Worm (Caenorhabditis elegans) whole organism, late embryonic: Measurements from ENCODE around the gene col-159.

Experiments
- F13H6.1 ChIP-seq: sonication (generic microtip); optimal IDR thresholded peaks from 2 replicates; lab custom pipeline; 2016; ENCODE audit warnings: missing genetic modification characterization, missing compliant biosample characterization
- K09A11.1 ChIP-seq: sonication (generic microtip); optimal IDR thresholded peaks from 2 replicates; lab custom pipeline; 2017; ENCODE audit warnings: antibody characterized with exemption, mild to moderate bottlenecking, missing genetic modification characterization, missing compliant biosample characterization; ENCODE audit not compliant: insufficient read depth
- T23F11.4 ChIP-seq: fragments of 200-800 bp; sonication (Bioruptor generic); optimal IDR thresholded peaks from 2 replicates; lab custom pipeline; 2018; ENCODE audit warnings: mild to moderate bottlenecking, missing genetic modification characterization, missing compliant biosample characterization
- ceh-18 ChIP-seq: sonication (generic microtip); optimal IDR thresholded peaks from 2 replicates; lab custom pipeline; 2016; ENCODE audit warnings: missing genetic modification characterization, missing compliant biosample characterization
- ceh-45 ChIP-seq: fragments of 200-800 bp; sonication (Bioruptor generic); IDR thresholded peaks from 2 replicates; pipeline ENCODE4 v1.3.6; 2022; ENCODE audit warnings: missing genetic modification reagents, missing genetic modification characterization, missing compliant biosample characterization
- dmd-4 ChIP-seq: sonication (generic microtip); optimal IDR thresholded peaks from 2 replicates; lab custom pipeline; 2016; ENCODE audit warnings: borderline replicate concordance, missing genetic modification characterization, missing compliant biosample characterization
- elt-4 ChIP-seq: sonication (generic microtip); optimal IDR thresholded peaks from 2 replicates; lab custom pipeline; 2016; ENCODE audit warnings: missing genetic modification characterization, missing compliant biosample characterization
- fkh-10 ChIP-seq: fragments of 150-350 bp; optimal IDR thresholded peaks from 2 replicates; lab custom pipeline; 2014; ENCODE audit warnings: missing biosample characterization, missing genetic modification reagents, missing genetic modification characterization
- hlh-8 ChIP-seq: sonication (generic microtip); optimal IDR thresholded peaks from 2 replicates; lab custom pipeline; 2016; ENCODE audit warnings: missing genotype, missing genetic modification characterization, missing compliant biosample characterization
- sox-4 ChIP-seq: sonication (generic microtip); optimal IDR thresholded peaks from 2 replicates; lab custom pipeline; 2017; ENCODE audit warnings: mild to moderate bottlenecking, missing genetic modification characterization, inconsistent platforms, missing compliant biosample characterization
- unc-42 ChIP-seq: sonication (generic microtip); optimal IDR thresholded peaks from 2 replicates; lab custom pipeline; 2016; ENCODE audit warnings: missing genotype, missing genetic modification characterization, missing compliant biosample characterization

- no peak for TF ChIP-seq dmd-4 (tag; lab: Kevin White, UChicago)
- TF ChIP-seq ceh-45: no peak
- no peak for TF ChIP-seq unc-42 (tag; lab: Kevin White, UChicago)
- no peak for TF ChIP-seq K09A11.1 (tag; lab: Kevin White, UChicago)
- no peak for TF ChIP-seq elt-4 (tag; lab: Kevin White, UChicago)
- no peak for TF ChIP-seq T23F11.4 (GFP tag; lab: Kevin White, UChicago)
- no peak for TF ChIP-seq ceh-18 (tag; lab: Kevin White, UChicago)
- TF ChIP-seq sox-4 (tag; lab: Kevin White, UChicago): no peak
- no peak for TF ChIP-seq fkh-10
- TF ChIP-seq hlh-8 (tag; lab: Kevin White, UChicago): no peak
- no peak for TF ChIP-seq F13H6.1 (tag; lab: Kevin White, UChicago)
Measured at ce11 chrV:13184137-13184536, 17.8 kb downstream of the col-159 start, which contains the start of gene T09E8.4.
